Fruit fly (Drosophila melanogaster) whole organism, pupa: ENCODE measurements around the gene Tis11.

Experiments used
- CG10348 ChIP-seq: fragments of 200-800 bp; sonication (Bioruptor generic); IDR thresholded peaks from 2 replicates; pipeline ENCODE4 v1.3.6; 2022; ENCODE audit warnings: missing biosample characterization, missing genetic modification characterization
- CG12605 ChIP-seq: fragments of 200-800 bp; sonication (Bioruptor generic); IDR thresholded peaks from 2 replicates; pipeline ENCODE4 v1.3.6; 2022; ENCODE audit warnings: missing biosample characterization, missing genetic modification characterization
- CG13204 ChIP-seq: fragments of 200-800 bp; sonication (Bioruptor generic); optimal IDR thresholded peaks from 2 replicates; lab custom pipeline; 2018; ENCODE audit warnings: missing biosample characterization, mild to moderate bottlenecking, missing genetic modification characterization, moderate library complexity
- CG15710 ChIP-seq: fragments of 200-800 bp; sonication (Bioruptor generic); optimal IDR thresholded peaks from 2 replicates; lab custom pipeline; 2018; ENCODE audit warnings: missing biosample characterization, mild to moderate bottlenecking, missing genetic modification characterization, moderate library complexity
- CG17806 ChIP-seq: fragments of 200-800 bp; sonication (Bioruptor generic); optimal IDR thresholded peaks from 2 replicates; lab custom pipeline; 2018; ENCODE audit warnings: missing biosample characterization, mild to moderate bottlenecking, missing genetic modification characterization, moderate library complexity
- D1 ChIP-seq: fragments of 200-800 bp; sonication (Bioruptor generic); optimal IDR thresholded peaks from 2 replicates; lab custom pipeline; 2018; ENCODE audit warnings: missing biosample characterization, mild to moderate bottlenecking, missing genetic modification characterization, moderate library complexity
- EcR ChIP-seq: fragments of 200-800 bp; sonication (Bioruptor generic); optimal IDR thresholded peaks from 3 replicates; lab custom pipeline; 2019; ENCODE audit warnings: missing biosample characterization, missing genetic modification characterization, mild to moderate bottlenecking, moderate library complexity, missing genetic modification reagents
- Pif1A ChIP-seq: fragments of 200-800 bp; sonication (Bioruptor generic); optimal IDR thresholded peaks from 3 replicates; lab custom pipeline; 2016; ENCODE audit warnings: missing biosample characterization, missing genetic modification characterization
- Snoo ChIP-seq: fragments of 200-800 bp; sonication (Bioruptor generic); optimal IDR thresholded peaks from 3 replicates; lab custom pipeline; 2017; ENCODE audit warnings: missing biosample characterization, mild to moderate bottlenecking, missing genetic modification characterization, inconsistent platforms
- fd96Ca ChIP-seq: fragments of 200-800 bp; sonication (Bioruptor generic); IDR thresholded peaks from 3 replicates; pipeline ENCODE4 v1.3.6; 2022; ENCODE audit warnings: missing biosample characterization, missing genetic modification characterization

- TF ChIP-seq D1 (tag; lab: Kevin White, UChicago) (no peak), CG12605 (GFP tag; lab: Robert Waterston, UW) (no peak), CG10348 (no peak), EcR (GFP tag; lab: Kevin White, UChicago) (no peak), CG17806 (tag; lab: Kevin White, UChicago) (no peak), CG15710 (no peak), CG13204 (no peak), Pif1A (no peak), fd96Ca (no peak), Snoo (tag; lab: Kevin White, UChicago) (no peak)
These were observed 11.5 kb downstream of the Tis11 start for dm6 chrX:12670530-12671285.
